Worm (Caenorhabditis elegans) whole organism, mixed stage, embryonic: Measurements from ENCODE around the gene K08H2.10.

Source experiments
- bed-3 ChIP-seq: fragments of 200-800 bp; sonication (Bioruptor generic); optimal IDR thresholded peaks from 3 replicates; lab custom pipeline; 2018; ENCODE audit warnings: mild to moderate bottlenecking, missing genetic modification characterization, moderate library complexity, missing compliant biosample characterization
- ceh-83 ChIP-seq: fragments of 200-800 bp; sonication (Bioruptor generic); optimal IDR thresholded peaks from 2 replicates; lab custom pipeline; 2018; ENCODE audit warnings: mild to moderate bottlenecking, missing genetic modification characterization, missing compliant biosample characterization
- lin-13 ChIP-seq: fragments of 150-350 bp; optimal IDR thresholded peaks from 2 replicates; lab custom pipeline; 2014; ENCODE audit warnings: missing biosample characterization, missing genetic modification characterization
- lsy-2 ChIP-seq: fragments of 150-350 bp; optimal IDR thresholded peaks from 2 replicates; lab custom pipeline; 2014; ENCODE audit warnings: missing biosample characterization, missing genetic modification characterization
- nhr-12 ChIP-seq: fragments of 150-350 bp; optimal IDR thresholded peaks from 2 replicates; lab custom pipeline; 2014; ENCODE audit warnings: missing biosample characterization, missing genetic modification characterization
- tbx-8 ChIP-seq: fragments of 200-800 bp; sonication (Bioruptor generic); optimal IDR thresholded peaks from 2 replicates; lab custom pipeline; 2018; ENCODE audit warnings: mild to moderate bottlenecking, missing genetic modification characterization, moderate library complexity, missing compliant biosample characterization
- unc-120 ChIP-seq: sonication (generic microtip); optimal IDR thresholded peaks from 2 replicates; lab custom pipeline; 2017; ENCODE audit warnings: missing genetic modification characterization, missing compliant biosample characterization; ENCODE audit not compliant: poor library complexity, severe bottlenecking
- unc-39 ChIP-seq: fragments of 150-350 bp; optimal IDR thresholded peaks from 2 replicates; lab custom pipeline; 2014; ENCODE audit warnings: missing biosample characterization, missing genetic modification characterization

DNA sequence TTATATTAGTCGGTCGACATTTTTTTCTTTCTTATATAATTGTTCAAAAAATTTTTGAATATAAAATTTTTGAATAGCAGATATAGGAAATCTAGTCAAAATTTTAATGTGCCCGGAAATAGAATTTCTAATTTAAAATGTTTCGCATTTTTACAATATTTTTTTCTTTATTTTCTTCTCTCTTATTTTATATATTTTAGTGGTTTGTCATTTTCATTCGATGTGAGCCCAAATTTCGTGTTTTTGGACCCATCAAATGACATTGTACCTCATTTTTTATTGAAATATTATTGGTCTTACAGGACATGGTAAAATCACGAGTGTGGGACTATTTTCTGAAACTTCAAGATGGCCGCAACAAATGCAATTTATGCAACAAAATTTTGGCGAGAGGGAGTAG, 4.6 kb downstream of the K08H2.10 start, which contains the start of gene K09A11.1:
- TF ChIP-seq unc-39 (no peak), tbx-8 (GFP tag; lab: Kevin White, UChicago) (no peak), lsy-2 (tag; lab: Kevin White, UChicago) (no peak), ceh-83 (GFP tag; lab: Kevin White, UChicago) (no peak), nhr-12 (tag; lab: Kevin White, UChicago) (no peak), unc-120 (tag; lab: Kevin White, UChicago) (no peak), lin-13 (tag; lab: Kevin White, UChicago) (no peak), bed-3 (GFP tag; lab: Kevin White, UChicago) (no peak)
